Fruit fly (Drosophila melanogaster): ENCODE measurements around the gene Tmf.

Gene Tmf

dm6 chrX:6843841-6844440 lies at the start of gene Tmf, which contains the start of gene CG14435 (continued):
- TF ChIP-seq CG1603 (tag; optimal IDR thresholded peaks at IDR 0.05) (no peak), Atf3 (GFP tag; optimal IDR thresholded peaks at IDR 0.05) (peak; percentile 15), ab (GFP tag; optimal IDR thresholded peaks at IDR 0.05) (no peak), CoRest (tag; optimal IDR thresholded peaks at IDR 0.05) (peak; percentile 93), NC2β (GFP tag; optimal IDR thresholded peaks at IDR 0.05) (peak; percentile 31), lmd (GFP tag; IDR thresholded peaks at IDR 0.05) (peak; percentile 89), hth (optimal IDR thresholded peaks at IDR 0.05) (no peak), Gug (GFP tag; IDR thresholded peaks at IDR 0.05) (peak; percentile 90), cad (GFP tag; optimal IDR thresholded peaks at IDR 0.05) (no peak), CG13624 (GFP tag; optimal IDR thresholded peaks at IDR 0.05) (peak; percentile 52), amos (GFP tag; IDR thresholded peaks at IDR 0.05; ENCODE audit: partially characterized antibody) (peak; percentile 43; the same call in 1 of the 2 replicates), CG10147 (GFP tag; optimal IDR thresholded peaks at IDR 0.05) (peak; percentile 77), CG4360 (GFP tag; IDR thresholded peaks at IDR 0.05) (0 out of 2 replicates have a peak, but pooled peaks have one; percentile 19), mirr (GFP tag; optimal IDR thresholded peaks at IDR 0.05) (peak; percentile 49), sim (GFP tag; IDR thresholded peaks at IDR 0.05) (no peak; the same call in 1 of the 2 replicates), CG15696 (tag; optimal IDR thresholded peaks at IDR 0.05) (peak; percentile 86), nerfin-1 (tag; optimal IDR thresholded peaks at IDR 0.05) (peak; percentile 77), tap (tag; optimal IDR thresholded peaks at IDR 0.05) (no peak), HmgZ (tag; optimal IDR thresholded peaks at IDR 0.05) (peak; percentile 57), Fer1 (GFP tag; optimal IDR thresholded peaks at IDR 0.05) (peak; percentile 83), usp (GFP tag; optimal IDR thresholded peaks at IDR 0.05) (no peak), pita (GFP tag; optimal IDR thresholded peaks at IDR 0.05) (peak; percentile 47), Bgb (GFP tag; IDR thresholded peaks at IDR 0.05; ENCODE audit: partially characterized antibody) (peak; percentile 21; the same call in 1 of the 2 replicates), CG18599 (GFP tag; optimal IDR thresholded peaks at IDR 0.05) (peak; percentile 82), CG34224 (GFP tag; IDR thresholded peaks at IDR 0.05; ENCODE audit: partially characterized antibody) (0 out of 3 replicates have a peak, but pooled peaks have one; percentile 30), dimm (GFP tag; IDR thresholded peaks at IDR 0.05) (peak; percentile 55; the same call in 1 of the 2 replicates), CG10543 (GFP tag; optimal IDR thresholded peaks at IDR 0.05) (peak; percentile 75), h (optimal IDR thresholded peaks at IDR 0.05) (no peak), CG4282 (GFP tag; optimal IDR thresholded peaks at IDR 0.05) (no peak), CG13894 (tag; optimal IDR thresholded peaks at IDR 0.05) (no peak), ranshi (GFP tag; IDR thresholded peaks at IDR 0.05) (peak; percentile 87), tx (GFP tag; optimal IDR thresholded peaks at IDR 0.05) (peak; percentile 18), MTF-1 (GFP tag; optimal IDR thresholded peaks at IDR 0.05; ENCODE audit: borderline replicate concordance) (peak; percentile 32), Meics (GFP tag; optimal IDR thresholded peaks at IDR 0.05) (peak; percentile 86), ap (GFP tag; IDR thresholded peaks at IDR 0.05) (peak; percentile 71), CG5245 (GFP tag; optimal IDR thresholded peaks at IDR 0.05) (peak; percentile 54), Ptx1 (GFP tag; IDR thresholded peaks at IDR 0.05) (peak; percentile 90), en (GFP tag; optimal IDR thresholded peaks at IDR 0.05) (no peak), CG10267 (tag; optimal IDR thresholded peaks at IDR 0.05) (peak; percentile 75), CG31224 (GFP tag; IDR thresholded peaks at IDR 0.05) (peak; percentile 67)

- TF ChIP-seq Xrp1 (GFP tag; IDR thresholded peaks at IDR 0.05) (0 out of 2 replicates have a peak, but pooled peaks have one; percentile 45), hkb (optimal IDR thresholded peaks at IDR 0.05) (no peak), hkb (GFP tag; IDR thresholded peaks at IDR 0.05) (peak; percentile 50; the same call in 1 of the 2 replicates), CG10267 (tag; optimal IDR thresholded peaks at IDR 0.05) (no peak), gem (tag; optimal IDR thresholded peaks at IDR 0.05) (peak; percentile 15), lmd (GFP tag; IDR thresholded peaks at IDR 0.05) (peak; percentile 54), nmo (GFP tag; optimal IDR thresholded peaks at IDR 0.05) (peak; percentile 2), CG1603 (tag; optimal IDR thresholded peaks at IDR 0.05) (peak; percentile 48), CG10979 (tag; optimal IDR thresholded peaks at IDR 0.05) (no peak), CG32767 (GFP tag; IDR thresholded peaks at IDR 0.05) (no peak), CG11696 (GFP tag; IDR thresholded peaks at IDR 0.05) (no peak), CG12391 (tag; optimal IDR thresholded peaks at IDR 0.05) (peak; percentile 3), CG3847 (GFP tag; IDR thresholded peaks at IDR 0.05) (0 out of 2 replicates have a peak, but pooled peaks have one; percentile 29), Nf-YA (GFP tag; IDR thresholded peaks at IDR 0.05) (no peak), Bdp1 (GFP tag; optimal IDR thresholded peaks at IDR 0.05) (no peak)
These were observed 49.3 kb upstream of the Tmf start for dm6 chrX:6794826-6795225.

Data from whole organism, embryonic.